Fruit fly (Drosophila melanogaster) whole organism, embryonic: ENCODE measurements around the gene Kua.

Source experiments
- Abd-B ChIP-seq: fragments of 200-800 bp; sonication (Bioruptor generic); optimal IDR thresholded peaks from 2 replicates; lab custom pipeline; 2018; ENCODE audit warnings: missing biosample characterization, mild to moderate bottlenecking, missing genetic modification characterization, moderate library complexity
- Atf-2 ChIP-seq: fragments of 200-800 bp; sonication (Bioruptor generic); optimal IDR thresholded peaks from 2 replicates; lab custom pipeline; 2016; ENCODE audit warnings: missing biosample characterization, missing genetic modification characterization
- BtbVII ChIP-seq: fragments of 200-800 bp; sonication (Bioruptor generic); optimal IDR thresholded peaks from 3 replicates; lab custom pipeline; 2017; ENCODE audit warnings: missing biosample characterization, mild to moderate bottlenecking, missing genetic modification characterization
- CG10267 ChIP-seq: fragments of 200-800 bp; sonication (Bioruptor generic); optimal IDR thresholded peaks from 2 replicates; lab custom pipeline; 2018; ENCODE audit warnings: missing biosample characterization, mild to moderate bottlenecking, missing genetic modification characterization, moderate library complexity
- CG10565 ChIP-seq: fragments of 200-800 bp; sonication (Bioruptor generic); optimal IDR thresholded peaks from 3 replicates; lab custom pipeline; 2016; ENCODE audit warnings: missing biosample characterization, mild to moderate bottlenecking, missing genetic modification characterization
- CG11093 ChIP-seq: fragments of 200-800 bp; sonication (Bioruptor generic); IDR thresholded peaks from 3 replicates; pipeline ENCODE4 v1.3.6; 2022; ENCODE audit warnings: missing biosample characterization, missing genetic modification characterization
- CG11398 ChIP-seq: fragments of 200-800 bp; sonication (Bioruptor generic); optimal IDR thresholded peaks from 2 replicates; lab custom pipeline; 2016; ENCODE audit warnings: missing biosample characterization, missing genetic modification characterization
- CG12219 ChIP-seq: fragments of 200-800 bp; sonication (Bioruptor generic); optimal IDR thresholded peaks from 3 replicates; lab custom pipeline; 2018; ENCODE audit warnings: missing biosample characterization, mild to moderate bottlenecking, missing genetic modification characterization
- CG12391 ChIP-seq: fragments of 200-800 bp; sonication (Bioruptor generic); optimal IDR thresholded peaks from 3 replicates; lab custom pipeline; 2018; ENCODE audit warnings: missing biosample characterization, mild to moderate bottlenecking, missing genetic modification characterization, moderate library complexity
- CG12659 ChIP-seq: fragments of 200-800 bp; sonication (Bioruptor generic); optimal IDR thresholded peaks from 3 replicates; lab custom pipeline; 2017; ENCODE audit warnings: mild to moderate bottlenecking, missing biosample characterization, missing genetic modification reagents, missing genetic modification characterization
- CG12942 ChIP-seq: fragments of 200-800 bp; sonication (Bioruptor generic); optimal IDR thresholded peaks from 3 replicates; lab custom pipeline; 2016; ENCODE audit warnings: missing biosample characterization, missing genetic modification characterization
- CG13775 ChIP-seq: fragments of 200-800 bp; sonication (Bioruptor generic); optimal IDR thresholded peaks from 3 replicates; lab custom pipeline; 2017; ENCODE audit warnings: missing biosample characterization, mild to moderate bottlenecking, missing genetic modification characterization
- CG14441 ChIP-seq: fragments of 200-800 bp; sonication (Bioruptor generic); IDR thresholded peaks from 2 replicates; pipeline ENCODE4 v1.3.6; 2022; ENCODE audit warnings: missing biosample characterization, missing genetic modification characterization
- CG14667 ChIP-seq: fragments of 200-800 bp; sonication (Bioruptor generic); IDR thresholded peaks from 2 replicates; pipeline ENCODE4 v1.3.6; 2022; ENCODE audit warnings: missing biosample characterization, missing genetic modification characterization
- CG15601 ChIP-seq: fragments of 200-800 bp; sonication (Bioruptor generic); optimal IDR thresholded peaks from 3 replicates; lab custom pipeline; 2019; ENCODE audit warnings: missing biosample characterization, mild to moderate bottlenecking, missing genetic modification characterization, moderate library complexity
- CG15696 ChIP-seq: fragments of 200-800 bp; sonication (Bioruptor generic); optimal IDR thresholded peaks from 2 replicates; lab custom pipeline; 2019; ENCODE audit warnings: missing biosample characterization, mild to moderate bottlenecking, missing genetic modification characterization, moderate library complexity
- CG1603 ChIP-seq: fragments of 200-800 bp; sonication (Bioruptor generic); optimal IDR thresholded peaks from 2 replicates; lab custom pipeline; 2019; ENCODE audit warnings: missing biosample characterization, mild to moderate bottlenecking, missing genetic modification characterization, moderate library complexity
- CG17328 ChIP-seq: fragments of 200-800 bp; sonication (Bioruptor generic); IDR thresholded peaks from 2 replicates; pipeline ENCODE4 v1.3.6; 2022; ENCODE audit warnings: missing biosample characterization, missing genetic modification characterization
- CG18011 ChIP-seq: fragments of 200-800 bp; sonication (Bioruptor generic); optimal IDR thresholded peaks from 2 replicates; lab custom pipeline; 2017; ENCODE audit warnings: missing biosample characterization, missing genetic modification characterization, mild to moderate bottlenecking, moderate library complexity, missing genotype
- CG2199 ChIP-seq: fragments of 200-800 bp; sonication (Bioruptor generic); IDR thresholded peaks from 3 replicates; pipeline ENCODE4 v1.3.6; 2022; ENCODE audit warnings: missing biosample characterization, missing genetic modification characterization
- CG2202 ChIP-seq: fragments of 200-800 bp; sonication (Bioruptor generic); optimal IDR thresholded peaks from 2 replicates; lab custom pipeline; 2018; ENCODE audit warnings: missing biosample characterization, mild to moderate bottlenecking, missing genetic modification characterization
- CG30020 ChIP-seq: fragments of 200-800 bp; optimal IDR thresholded peaks from 2 replicates; lab custom pipeline; 2019; ENCODE audit warnings: missing biosample characterization, mild to moderate bottlenecking, missing genetic modification characterization, moderate library complexity
- CG4328 ChIP-seq: fragments of 200-800 bp; sonication (Bioruptor generic); optimal IDR thresholded peaks from 3 replicates; lab custom pipeline; 2017; ENCODE audit warnings: missing biosample characterization, missing genetic modification reagents, missing genetic modification characterization
- CHES-1-like ChIP-seq: fragments of 200-800 bp; sonication (Bioruptor generic); optimal IDR thresholded peaks from 2 replicates; lab custom pipeline; 2016; ENCODE audit warnings: missing biosample characterization, missing genetic modification characterization
- HLH54F ChIP-seq: fragments of 200-800 bp; sonication (Bioruptor generic); optimal IDR thresholded peaks from 3 replicates; lab custom pipeline; 2016; ENCODE audit warnings: missing biosample characterization, missing genetic modification characterization
- Lim3 ChIP-seq: fragments of 200-800 bp; sonication (Bioruptor generic); IDR thresholded peaks from 2 replicates; pipeline ENCODE4 v1.3.6; 2022; ENCODE audit warnings: missing biosample characterization, missing genetic modification characterization
- Sox100B ChIP-seq: fragments of 200-800 bp; sonication (Bioruptor generic); optimal IDR thresholded peaks from 3 replicates; lab custom pipeline; 2018; ENCODE audit warnings: missing biosample characterization, mild to moderate bottlenecking, missing genetic modification characterization
- Usf ChIP-seq: fragments of 200-800 bp; sonication (Bioruptor generic); optimal IDR thresholded peaks from 2 replicates; lab custom pipeline; 2017; ENCODE audit warnings: missing genotype, missing biosample characterization, missing genetic modification characterization
- ato ChIP-seq: fragments of 200-800 bp; sonication (Bioruptor generic); IDR thresholded peaks from 2 replicates; pipeline ENCODE4 v1.3.6; 2022; ENCODE audit warnings: missing biosample characterization, missing genetic modification characterization; ENCODE audit not compliant: partially characterized antibody
- bcd ChIP-seq: fragments of 200-800 bp; sonication (Bioruptor generic); optimal IDR thresholded peaks from 2 replicates; lab custom pipeline; 2017; ENCODE audit warnings: missing biosample characterization, mild to moderate bottlenecking, missing genetic modification characterization
- croc ChIP-seq: fragments of 200-800 bp; sonication (Bioruptor generic); conservative IDR thresholded peaks from 3 replicates; pipeline ENCODE4 v1.3.6; 2022; ENCODE audit warnings: missing biosample characterization, missing genetic modification characterization
- crp ChIP-seq, 2 experiments: fragments of 200-800 bp; sonication (Bioruptor generic); optimal IDR thresholded peaks; 2 replicates in 1 of 2; 3 replicates in 1 of 2; lab custom pipeline; 2017; ENCODE audit warnings: missing biosample characterization in 2 of 2, missing genetic modification characterization in 2 of 2, mild to moderate bottlenecking in 1 of 2, moderate library complexity in 1 of 2
- dimm ChIP-seq: fragments of 200-800 bp; sonication (Bioruptor generic); IDR thresholded peaks from 2 replicates; pipeline ENCODE4 v1.3.6; 2022; ENCODE audit warnings: missing biosample characterization, missing genetic modification characterization
- esg ChIP-seq: fragments of 200-800 bp; sonication (Bioruptor generic); conservative IDR thresholded peaks from 2 replicates; pipeline ENCODE4 v1.3.6; 2022; ENCODE audit warnings: missing biosample characterization, missing genetic modification characterization
- eve ChIP-seq, 2 experiments: fragments of >200 bp; optimal IDR thresholded peaks; 2 replicates each; lab custom pipeline; 2017; ENCODE audit warnings: missing biosample characterization in 2 of 2, missing genetic modification characterization in 2 of 2
- gcm ChIP-seq: fragments of 200-800 bp; sonication (Bioruptor generic); optimal IDR thresholded peaks from 2 replicates; lab custom pipeline; 2019; ENCODE audit warnings: missing biosample characterization, mild to moderate bottlenecking, missing genetic modification characterization, moderate library complexity
- gcm2 ChIP-seq: fragments of 200-800 bp; sonication (Bioruptor generic); optimal IDR thresholded peaks from 2 replicates; lab custom pipeline; 2016; ENCODE audit warnings: missing biosample characterization, missing genetic modification characterization
- gt ChIP-seq: fragments of 200-800 bp; sonication (Bioruptor generic); IDR thresholded peaks from 2 replicates; pipeline ENCODE4 v1.3.6; 2022; ENCODE audit warnings: missing biosample characterization, missing genetic modification characterization
- jigr1 ChIP-seq: fragments of 200-800 bp; sonication (Bioruptor generic); IDR thresholded peaks from 3 replicates; pipeline ENCODE4 v1.3.6; 2022; ENCODE audit warnings: missing biosample characterization, missing genetic modification characterization
- kay ChIP-seq: fragments of 200-800 bp; sonication (Bioruptor generic); optimal IDR thresholded peaks from 2 replicates; lab custom pipeline; 2016; ENCODE audit warnings: missing biosample characterization, missing genetic modification characterization
- nmo ChIP-seq: fragments of 200-800 bp; sonication (Bioruptor generic); optimal IDR thresholded peaks from 2 replicates; lab custom pipeline; 2018; ENCODE audit warnings: missing biosample characterization, mild to moderate bottlenecking, missing genetic modification characterization, moderate library complexity
- odd ChIP-seq: fragments of 200-800 bp; sonication (Bioruptor generic); optimal IDR thresholded peaks from 2 replicates; lab custom pipeline; 2017; ENCODE audit warnings: missing biosample characterization, mild to moderate bottlenecking, missing genetic modification characterization
- repo ChIP-seq: fragments of 200-800 bp; sonication (Bioruptor generic); optimal IDR thresholded peaks from 2 replicates; lab custom pipeline; 2016; ENCODE audit warnings: missing biosample characterization, missing genetic modification characterization
- salm ChIP-seq: fragments of 200-800 bp; sonication (Bioruptor generic); optimal IDR thresholded peaks from 2 replicates; lab custom pipeline; 2018; ENCODE audit warnings: missing biosample characterization, mild to moderate bottlenecking, missing genetic modification characterization
- sob ChIP-seq: fragments of 200-800 bp; sonication (Bioruptor generic); IDR thresholded peaks from 2 replicates; pipeline ENCODE4 v1.3.6; 2022; ENCODE audit warnings: missing biosample characterization, missing genetic modification characterization
- ssp ChIP-seq: fragments of 200-800 bp; sonication (Bioruptor generic); IDR thresholded peaks from 2 replicates; pipeline ENCODE4 v1.3.6; 2022; ENCODE audit warnings: missing biosample characterization, missing genetic modification characterization
- sug ChIP-seq: fragments of 200-800 bp; optimal IDR thresholded peaks from 2 replicates; lab custom pipeline; 2019; ENCODE audit warnings: missing biosample characterization, mild to moderate bottlenecking, missing genetic modification characterization, moderate library complexity
- usp ChIP-seq: fragments of >200 bp; optimal IDR thresholded peaks from 2 replicates; lab custom pipeline; 2017; ENCODE audit warnings: missing biosample characterization, missing genetic modification characterization
- yki ChIP-seq: fragments of >200 bp; optimal IDR thresholded peaks from 3 replicates; lab custom pipeline; 2018

The Kua gene

dm6 chr2L:20084785-20085555 lies 12.4 kb upstream of the Kua start, which contains the start of gene fok (continued):
- peak; percentile 81 for TF ChIP-seq CG30020
- peak; percentile 92 for TF ChIP-seq CG14441
- peak; percentile 96 for TF ChIP-seq bcd
- peak; percentile 92 for TF ChIP-seq croc (GFP tag; lab: Robert Waterston, UW)
- peak; percentile 98 for TF ChIP-seq sob
- TF ChIP-seq CG10565 (GFP tag; lab: Kevin White, UChicago) = peak; percentile 40
- TF ChIP-seq usp (GFP tag; lab: Kevin White, UChicago) = no peak
- TF ChIP-seq esg (GFP tag; lab: Robert Waterston, UW) = peak; percentile 93
- peak; percentile 88 for TF ChIP-seq CG11093
- TF ChIP-seq CG2202 = peak; percentile 91
- TF ChIP-seq CG4328 (GFP tag; lab: Kevin White, UChicago) = peak; percentile 99
- TF ChIP-seq sug (tag; lab: Kevin White, UChicago) = peak; percentile 98
- peak; percentile 98 for TF ChIP-seq Sox100B (GFP tag; lab: Kevin White, UChicago)
- peak; percentile 73; the same call in 2 of the 3 replicates for TF ChIP-seq jigr1
- TF ChIP-seq CG12391 (tag; lab: Kevin White, UChicago) = peak; percentile 98
- peak in 1 of 2 experiments; percentile 99 for TF ChIP-seq eve (GFP tag; optimal IDR thresholded peaks at IDR 0.05; lab: Kevin White, UChicago)
- TF ChIP-seq odd (GFP tag; lab: Kevin White, UChicago) = peak; percentile 96
- peak; percentile 82; the same call in 2 of the 3 replicates for TF ChIP-seq CG2199 (GFP tag; lab: Robert Waterston, UW)
- peak in 1 of 2 experiments; percentile 67 for TF ChIP-seq crp (GFP tag; optimal IDR thresholded peaks at IDR 0.05; lab: Kevin White, UChicago)
- peak; percentile 90 for TF ChIP-seq CG17328
- peak; percentile 95 for TF ChIP-seq CG13775 (GFP tag; lab: Kevin White, UChicago)
- TF ChIP-seq CG18011 (GFP tag; lab: Kevin White, UChicago) = peak; percentile 86
- TF ChIP-seq BtbVII = peak; percentile 98
- TF ChIP-seq salm (tag; lab: Kevin White, UChicago) = peak; percentile 97
- TF ChIP-seq dimm (GFP tag; lab: Robert Waterston, UW) = peak; percentile 85
- peak; percentile 66; the same call in 1 of the 2 replicates for TF ChIP-seq Lim3 (GFP tag; lab: Robert Waterston, UW)
- TF ChIP-seq nmo (GFP tag; lab: Kevin White, UChicago) = peak; percentile 97
- peak; percentile 93 for TF ChIP-seq CG10267 (tag; lab: Kevin White, UChicago)
- TF ChIP-seq CG15601 = peak; percentile 95
- peak; percentile 87 for TF ChIP-seq repo (GFP tag; lab: Kevin White, UChicago)
- peak; percentile 98 for TF ChIP-seq gcm (GFP tag; lab: Kevin White, UChicago)
- TF ChIP-seq Atf-2 (GFP tag; lab: Kevin White, UChicago) = peak; percentile 92
- peak; percentile 93 for TF ChIP-seq CG15696 (tag; lab: Kevin White, UChicago)
- peak; percentile 95 for TF ChIP-seq HLH54F (GFP tag; lab: Kevin White, UChicago)
- TF ChIP-seq CG12942 = peak; percentile 86
- TF ChIP-seq CG1603 (tag; lab: Kevin White, UChicago) = peak; percentile 83
- peak; percentile 92 for TF ChIP-seq CG11398
- peak; percentile 91 for TF ChIP-seq Abd-B (GFP tag; lab: Kevin White, UChicago)
- no peak for TF ChIP-seq ato (GFP tag; lab: Robert Waterston, UW)
- peak; percentile 74 for TF ChIP-seq gt (GFP tag; lab: Robert Waterston, UW)
- peak; percentile 98 for TF ChIP-seq CG12659 (GFP tag; lab: Kevin White, UChicago)
- peak; percentile 91 for TF ChIP-seq Usf
- peak; percentile 96 for TF ChIP-seq CHES-1-like (GFP tag; lab: Kevin White, UChicago)
- peak; percentile 89 for TF ChIP-seq CG14667 (GFP tag; lab: Robert Waterston, UW)
- TF ChIP-seq CG12219 (GFP tag; lab: Kevin White, UChicago) = peak; percentile 97
- peak; percentile 85 for TF ChIP-seq ssp (GFP tag; lab: Robert Waterston, UW)
- no peak for TF ChIP-seq yki (lab: Kevin White, UChicago)
- TF ChIP-seq kay (GFP tag; lab: Kevin White, UChicago) = peak; percentile 95
- TF ChIP-seq gcm2 (GFP tag; lab: Kevin White, UChicago) = peak; percentile 86
